Worm (Caenorhabditis elegans) whole organism, L2 larva: ENCODE measurements around the gene F23B2.7.

Experiments
- C34F6.9 ChIP-seq: fragments of 150-350 bp; optimal IDR thresholded peaks from 2 replicates; lab custom pipeline; 2014; ENCODE audit warnings: missing biosample characterization, missing genetic modification characterization
- F13H6.1 ChIP-seq: sonication (generic microtip); optimal IDR thresholded peaks from 2 replicates; lab custom pipeline; 2016; ENCODE audit warnings: missing genetic modification characterization, missing compliant biosample characterization
- ZK546.5 ChIP-seq: sonication (generic microtip); optimal IDR thresholded peaks from 2 replicates; lab custom pipeline; 2017; ENCODE audit warnings: missing biosample characterization, missing genetic modification characterization
- ama-1 ChIP-seq: fragments of 150-350 bp; optimal IDR thresholded peaks from 2 replicates; lab custom pipeline; 2018; ENCODE audit warnings: inconsistent platforms
- ceh-16 ChIP-seq: fragments of 150-350 bp; optimal IDR thresholded peaks from 2 replicates; lab custom pipeline; 2014; ENCODE audit warnings: missing biosample characterization, missing genetic modification characterization
- ceh-82 ChIP-seq: fragments of 150-350 bp; optimal IDR thresholded peaks from 2 replicates; lab custom pipeline; 2014; ENCODE audit warnings: missing biosample characterization, missing genetic modification characterization
- crh-2 ChIP-seq: sonication (generic microtip); optimal IDR thresholded peaks from 2 replicates; lab custom pipeline; 2017; ENCODE audit warnings: missing biosample characterization, missing genetic modification characterization
- egl-27 ChIP-seq: sonication (generic microtip); optimal IDR thresholded peaks from 3 replicates; lab custom pipeline; 2017; ENCODE audit warnings: missing biosample characterization, missing genetic modification reagents, missing genetic modification characterization
- elt-1 ChIP-seq: fragments of 150-350 bp; optimal IDR thresholded peaks from 2 replicates; lab custom pipeline; 2014; ENCODE audit warnings: missing biosample characterization, missing genetic modification characterization
- elt-3 ChIP-seq: sonication (generic microtip); optimal IDR thresholded peaks from 2 replicates; lab custom pipeline; 2017; ENCODE audit warnings: missing biosample characterization, missing genetic modification characterization
- fos-1 ChIP-seq: fragments of 150-350 bp; optimal IDR thresholded peaks from 2 replicates; lab custom pipeline; 2014; ENCODE audit warnings: missing biosample characterization, missing genetic modification characterization
- gmeb-1 ChIP-seq: fragments of 150-350 bp; optimal IDR thresholded peaks from 2 replicates; lab custom pipeline; 2014; ENCODE audit warnings: missing biosample characterization, missing genetic modification characterization
- lin-13 ChIP-seq: fragments of 150-350 bp; optimal IDR thresholded peaks from 2 replicates; lab custom pipeline; 2014; ENCODE audit warnings: missing biosample characterization, missing genetic modification reagents, missing genetic modification characterization
- lin-39 ChIP-seq: fragments of 150-350 bp; optimal IDR thresholded peaks from 2 replicates; lab custom pipeline; 2014; ENCODE audit warnings: missing biosample characterization, missing genetic modification reagents, missing genetic modification characterization
- mab-5 ChIP-seq: fragments of 150-350 bp; optimal IDR thresholded peaks from 2 replicates; lab custom pipeline; 2014; ENCODE audit warnings: missing biosample characterization, missing genetic modification characterization
- mbf-1 ChIP-seq: sonication (generic microtip); optimal IDR thresholded peaks from 2 replicates; lab custom pipeline; 2017; ENCODE audit warnings: missing biosample characterization, missing genetic modification characterization
- mdl-1 ChIP-seq, 2 experiments: fragments of 150-350 bp in 1 of 2; sonication (generic microtip) in 1 of 2; optimal IDR thresholded peaks; 2 replicates each; lab custom pipeline; 2017; ENCODE audit warnings: missing biosample characterization in 2 of 2, missing genetic modification characterization in 2 of 2
- nhr-10 ChIP-seq: sonication (generic microtip); optimal IDR thresholded peaks from 2 replicates; lab custom pipeline; 2017; ENCODE audit warnings: missing biosample characterization, missing genetic modification characterization
- nhr-11 ChIP-seq: fragments of 150-350 bp; optimal IDR thresholded peaks from 2 replicates; lab custom pipeline; 2014; ENCODE audit warnings: missing biosample characterization, missing genetic modification characterization
- nhr-12 ChIP-seq: fragments of 150-350 bp; optimal IDR thresholded peaks from 2 replicates; lab custom pipeline; 2014; ENCODE audit warnings: missing biosample characterization, missing genetic modification characterization
- nhr-129 ChIP-seq: fragments of 150-350 bp; optimal IDR thresholded peaks from 2 replicates; lab custom pipeline; 2014; ENCODE audit warnings: missing biosample characterization, missing genetic modification characterization
- nhr-21 ChIP-seq: fragments of 150-350 bp; optimal IDR thresholded peaks from 2 replicates; lab custom pipeline; 2014; ENCODE audit warnings: missing biosample characterization, missing genetic modification characterization
- nhr-23 ChIP-seq: fragments of 150-350 bp; optimal IDR thresholded peaks from 2 replicates; lab custom pipeline; 2014; ENCODE audit warnings: missing biosample characterization, missing genetic modification reagents, missing genetic modification characterization
- nhr-6 ChIP-seq: fragments of 150-350 bp; optimal IDR thresholded peaks from 2 replicates; lab custom pipeline; 2014; ENCODE audit warnings: missing biosample characterization, missing genetic modification characterization
- nhr-77 ChIP-seq: fragments of 150-350 bp; optimal IDR thresholded peaks from 2 replicates; lab custom pipeline; 2014; ENCODE audit warnings: missing biosample characterization, missing genetic modification characterization
- sem-4 ChIP-seq: fragments of 150-350 bp; optimal IDR thresholded peaks from 2 replicates; lab custom pipeline; 2014; ENCODE audit warnings: missing biosample characterization, missing genetic modification reagents, missing genetic modification characterization
- skn-1 ChIP-seq: sonication (generic microtip); optimal IDR thresholded peaks from 2 replicates; lab custom pipeline; 2017; ENCODE audit warnings: missing biosample characterization, missing genetic modification characterization
- sma-3 ChIP-seq: sonication (generic microtip); optimal IDR thresholded peaks from 2 replicates; lab custom pipeline; 2016; ENCODE audit warnings: missing genetic modification reagents, missing genetic modification characterization, missing compliant biosample characterization
- sma-9 ChIP-seq, 2 experiments: fragments of 150-350 bp in 1 of 2; sonication (generic microtip) in 1 of 2; optimal IDR thresholded peaks; 2 replicates each; lab custom pipeline; 2014 to 2016; ENCODE audit warnings: missing genetic modification characterization in 2 of 2, mild to moderate bottlenecking in 1 of 2, missing biosample characterization in 1 of 2, missing compliant biosample characterization in 1 of 2, missing genetic modification reagents in 1 of 2, moderate library complexity in 1 of 2
- snpc-4 ChIP-seq: fragments of 150-350 bp; optimal IDR thresholded peaks from 2 replicates; lab custom pipeline; 2014; ENCODE audit warnings: missing biosample characterization, missing genetic modification characterization
- unc-39 ChIP-seq: fragments of 150-350 bp; optimal IDR thresholded peaks from 2 replicates; lab custom pipeline; 2014; ENCODE audit warnings: missing biosample characterization, missing genetic modification characterization
- unc-55 ChIP-seq: fragments of 150-350 bp; sonication (generic microtip); optimal IDR thresholded peaks from 3 replicates; lab custom pipeline; 2014; ENCODE audit warnings: missing biosample characterization, missing genetic modification reagents, missing genetic modification characterization
- unc-62 ChIP-seq: fragments of 150-350 bp; optimal IDR thresholded peaks from 2 replicates; lab custom pipeline; 2014; ENCODE audit warnings: missing biosample characterization, missing genetic modification reagents, missing genetic modification characterization
- zag-1 ChIP-seq: fragments of 150-350 bp; optimal IDR thresholded peaks from 2 replicates; lab custom pipeline; 2014; ENCODE audit warnings: missing biosample characterization, missing genetic modification characterization
- ztf-1 ChIP-seq: fragments of 200-800 bp; sonication (Bioruptor generic); conservative IDR thresholded peaks from 2 replicates; pipeline ENCODE4 v1.3.6; 2022; ENCODE audit warnings: missing genetic modification characterization, missing compliant biosample characterization
- ztf-11 ChIP-seq: sonication (generic microtip); optimal IDR thresholded peaks from 2 replicates; lab custom pipeline; 2017; ENCODE audit warnings: missing biosample characterization, missing genetic modification characterization
- ztf-4 ChIP-seq: fragments of 150-350 bp; optimal IDR thresholded peaks from 2 replicates; lab custom pipeline; 2014; ENCODE audit warnings: missing biosample characterization, missing genetic modification characterization

Gene F23B2.7

ce11 chrIV:9146819-9147518 is 3.3 kb upstream of the F23B2.7 start, which contains the start of the genes rpb-12 and aly-2 (continued):
- no peak for TF ChIP-seq elt-1
- no peak for TF ChIP-seq mab-5
- no peak for TF ChIP-seq nhr-21 (tag; lab: Kevin White, UChicago)
- no peak for TF ChIP-seq ceh-16 (tag; lab: Kevin White, UChicago)
- TF ChIP-seq nhr-23 = no peak
- no peak for TF ChIP-seq ceh-82
- TF ChIP-seq F13H6.1 (tag; lab: Kevin White, UChicago) = no peak
- TF ChIP-seq C34F6.9 (tag; lab: Kevin White, UChicago) = peak; percentile 75
- peak; percentile 11 for TF ChIP-seq egl-27 (tag; lab: Kevin White, UChicago)
- no peak for TF ChIP-seq mdl-1 (tag; optimal IDR thresholded peaks at IDR 0.05; lab: Kevin White, UChicago)
- TF ChIP-seq nhr-129 (tag; lab: Kevin White, UChicago) = peak; percentile 62
- TF ChIP-seq nhr-77 (tag; lab: Kevin White, UChicago) = no peak
- TF ChIP-seq lin-39 = no peak
- peak; percentile 39 for TF ChIP-seq sem-4 (tag; lab: Kevin White, UChicago)

DNA sequence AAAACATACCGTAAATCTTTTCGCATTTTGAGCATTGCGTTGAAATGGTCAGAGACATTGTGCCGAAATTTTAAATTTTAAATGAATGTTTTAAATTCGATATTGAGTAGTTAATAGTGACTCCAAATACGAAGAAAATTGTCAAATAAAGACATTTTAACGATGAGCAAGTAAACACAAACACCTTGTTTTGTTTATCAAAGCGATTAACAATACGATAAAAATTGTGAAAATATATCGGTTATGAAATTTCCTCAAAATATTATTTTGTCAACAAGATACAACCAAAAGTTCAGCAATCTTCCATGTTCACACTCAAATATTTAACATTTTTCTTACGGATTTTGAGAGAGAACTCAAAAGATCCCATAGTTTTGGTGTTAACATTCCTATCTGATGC is 4.0 kb downstream of the F23B2.7 start, which contains the start of gene F23B2.10:
Gene F23B2.10 (minus strand): TSS at position 101 of the 400 bp plus-strand sequence.
- TF ChIP-seq snpc-4 (tag; lab: Kevin White, UChicago) (no peak), lin-13 (no peak), sma-9 (GFP tag; optimal IDR thresholded peaks at IDR 0.05; lab: Kevin White, UChicago) (no peak), sma-9 (tag; optimal IDR thresholded peaks at IDR 0.05; lab: Kevin White, UChicago) (no peak), unc-62 (no peak), gmeb-1 (tag; lab: Kevin White, UChicago) (no peak), egl-27 (tag; lab: Kevin White, UChicago) (no peak), sem-4 (tag; lab: Kevin White, UChicago) (no peak), nhr-10 (tag; lab: Kevin White, UChicago) (no peak), nhr-23 (no peak), ztf-1 (GFP tag; lab: Robert Waterston, UW) (no peak), C34F6.9 (tag; lab: Kevin White, UChicago) (no peak), mbf-1 (tag; lab: Kevin White, UChicago) (no peak), skn-1 (tag; lab: Kevin White, UChicago) (no peak), ztf-11 (no peak), nhr-129 (tag; lab: Kevin White, UChicago) (no peak), ZK546.5 (tag; lab: Kevin White, UChicago) (no peak)

- TF ChIP-seq sma-3 (GFP tag; lab: Kevin White, UChicago) (no peak), fos-1 (tag; lab: Kevin White, UChicago) (peak; percentile 99), sma-9 (GFP tag; optimal IDR thresholded peaks at IDR 0.05; lab: Kevin White, UChicago) (peak; percentile 63), sma-9 (tag; optimal IDR thresholded peaks at IDR 0.05; lab: Kevin White, UChicago) (no peak), gmeb-1 (tag; lab: Kevin White, UChicago) (peak; percentile 15)
Observed at ce11 chrIV:9158969-9159800, 8.9 kb downstream of the F23B2.7 start, which contains the start of gene pcp-3. TSS of gene pcp-3 (minus strand) at chrIV:9159019.

DNA sequence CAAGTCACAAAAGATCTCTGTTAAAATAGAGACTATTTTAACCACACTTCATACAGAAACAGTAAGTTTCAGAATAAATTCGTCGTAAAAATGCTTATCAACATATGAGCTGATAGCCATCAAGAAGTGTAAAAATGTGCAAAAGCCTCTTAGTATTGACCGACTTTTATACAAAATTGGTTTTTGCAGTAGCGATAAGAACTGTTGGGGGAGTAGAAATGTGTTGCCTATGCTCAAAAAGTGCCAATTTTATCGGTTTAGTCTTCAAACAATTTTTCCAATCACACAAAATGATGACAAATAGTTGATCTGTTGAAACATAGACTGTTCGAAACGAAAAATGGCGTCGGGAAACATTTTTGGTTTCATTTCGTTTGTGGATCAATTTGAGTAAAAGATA is 9.6 kb downstream of the F23B2.7 start:
- TF ChIP-seq skn-1 (tag; lab: Kevin White, UChicago) (peak; percentile 91), crh-2 (tag; lab: Kevin White, UChicago) (peak; percentile 32), nhr-6 (tag; lab: Kevin White, UChicago) (no peak), gmeb-1 (tag; lab: Kevin White, UChicago) (peak; percentile 38), sma-9 (GFP tag; optimal IDR thresholded peaks at IDR 0.05; lab: Kevin White, UChicago) (peak; percentile 70), sma-9 (tag; optimal IDR thresholded peaks at IDR 0.05; lab: Kevin White, UChicago) (no peak), unc-39 (tag; lab: Kevin White, UChicago) (no peak), fos-1 (tag; lab: Kevin White, UChicago) (peak; percentile 97)

DNA sequence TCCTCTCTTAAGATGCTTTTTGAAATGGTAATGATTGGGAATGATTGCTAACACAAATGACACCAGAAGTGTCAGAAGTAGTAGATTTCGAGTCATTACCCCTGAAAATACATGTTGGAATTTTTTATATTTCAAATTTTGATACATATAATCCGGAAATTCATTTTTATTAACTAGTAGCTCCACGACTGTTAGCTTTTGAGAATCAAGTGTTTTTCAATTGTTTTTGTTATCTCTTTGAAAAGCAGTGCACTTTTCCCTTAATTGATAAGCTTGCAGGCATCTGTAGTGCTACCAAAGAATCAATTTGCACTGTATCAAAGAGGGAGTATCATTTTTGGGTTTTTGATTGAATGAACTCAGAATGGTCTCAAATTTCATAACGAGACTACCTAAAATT is 14.8 kb downstream of the F23B2.7 start, which contains the start of gene pcp-2:
Gene pcp-2 (minus strand): TSS at position 101 of the 400 bp plus-strand sequence.
- TF ChIP-seq crh-2 (tag; lab: Kevin White, UChicago) = no peak
- no peak for TF ChIP-seq elt-3 (tag; lab: Kevin White, UChicago)
- no peak for TF ChIP-seq zag-1
- no peak for TF ChIP-seq ZK546.5 (tag; lab: Kevin White, UChicago)
- TF ChIP-seq nhr-12 = no peak
- TF ChIP-seq nhr-6 (tag; lab: Kevin White, UChicago) = no peak
- no peak for TF ChIP-seq F13H6.1 (tag; lab: Kevin White, UChicago)
- TF ChIP-seq mab-5 = no peak
- no peak for TF ChIP-seq nhr-77 (tag; lab: Kevin White, UChicago)
- TF ChIP-seq ztf-4 = no peak
- TF ChIP-seq ama-1 = no peak
- no peak for TF ChIP-seq C34F6.9 (tag; lab: Kevin White, UChicago)
- TF ChIP-seq nhr-11 (tag; lab: Kevin White, UChicago) = no peak
- no peak for TF ChIP-seq gmeb-1 (tag; lab: Kevin White, UChicago)
- TF ChIP-seq unc-55 (GFP tag; lab: Kevin White, UChicago) = no peak
